Fruit fly (Drosophila melanogaster): ENCODE results near the gene tim.

tim gene

dm6 chr2L:3545033-3545666, 37.2 kb upstream of the tim start:
- TF ChIP-seq Xrp1 (GFP tag; IDR thresholded peaks at IDR 0.05) (peak; percentile 39; the same call in 1 of the 2 replicates), GATAe (GFP tag; conservative IDR thresholded peaks at IDR 0.05) (peak; percentile 84), zf30C (GFP tag; optimal IDR thresholded peaks at IDR 0.05) (no peak), Doc3 (GFP tag; IDR thresholded peaks at IDR 0.05; ENCODE audit: partially characterized antibody) (peak; percentile 60; the same call in 1 of the 3 replicates), CTCF (GFP tag; optimal IDR thresholded peaks at IDR 0.05) (peak; percentile 65), Dll (GFP tag; IDR thresholded peaks at IDR 0.05; ENCODE audit: partially characterized antibody) (peak; percentile 62; the same call in 3 of the 4 replicates), CG4424 (GFP tag; optimal IDR thresholded peaks at IDR 0.05) (no peak), da (GFP tag; optimal IDR thresholded peaks at IDR 0.05) (no peak), CG10979 (tag; optimal IDR thresholded peaks at IDR 0.05) (no peak), CG31224 (GFP tag; IDR thresholded peaks at IDR 0.05) (no peak), exex (tag; optimal IDR thresholded peaks at IDR 0.05) (peak; percentile 49), unpg (GFP tag; optimal IDR thresholded peaks at IDR 0.05) (no peak), CG10321 (GFP tag; IDR thresholded peaks at IDR 0.05) (peak; percentile 50), CG3995 (GFP tag; optimal IDR thresholded peaks at IDR 0.05) (no peak), Jarid2 (GFP tag; optimal IDR thresholded peaks at IDR 0.05) (peak; percentile 6), CG31441 (GFP tag; IDR thresholded peaks at IDR 0.05) (no peak), Taf1 (GFP tag; IDR thresholded peaks at IDR 0.05) (no peak), prd (optimal IDR thresholded peaks at IDR 0.05) (no peak), prd (GFP tag; IDR thresholded peaks at IDR 0.05) (no peak), Sry-δ (GFP tag; optimal IDR thresholded peaks at IDR 0.05) (no peak), CG5245 (GFP tag; optimal IDR thresholded peaks at IDR 0.05) (no peak), sug (tag; optimal IDR thresholded peaks at IDR 0.05) (peak; percentile 35), CG10543 (GFP tag; optimal IDR thresholded peaks at IDR 0.05) (no peak), h (optimal IDR thresholded peaks at IDR 0.05) (no peak), zen2 (GFP tag; IDR thresholded peaks at IDR 0.05; ENCODE audit: partially characterized antibody) (peak; percentile 86), crol (GFP tag; IDR thresholded peaks at IDR 0.05) (peak; percentile 87), CG3065 (GFP tag; optimal IDR thresholded peaks at IDR 0.05) (no peak), mld (GFP tag; IDR thresholded peaks at IDR 0.05; ENCODE audit: partially characterized antibody) (no peak), ken (GFP tag; IDR thresholded peaks at IDR 0.05) (no peak), CG12769 (tag; optimal IDR thresholded peaks at IDR 0.05) (no peak), CG7271 (tag; optimal IDR thresholded peaks at IDR 0.05) (no peak), Lpt (GFP tag; optimal IDR thresholded peaks at IDR 0.05) (no peak), Dad (GFP tag; optimal IDR thresholded peaks at IDR 0.05) (no peak), stwl (tag; optimal IDR thresholded peaks at IDR 0.05) (no peak), CG30431 (GFP tag; optimal IDR thresholded peaks at IDR 0.05) (no peak), z (GFP tag; IDR thresholded peaks at IDR 0.05) (peak; percentile 95), yki (optimal IDR thresholded peaks at IDR 0.05) (peak; percentile 95), gro (GFP tag; optimal IDR thresholded peaks at IDR 0.05) (no peak), dysf (GFP tag; IDR thresholded peaks at IDR 0.05) (no peak), Scr (GFP tag; IDR thresholded peaks at IDR 0.05; ENCODE audit: partially characterized antibody) (0 out of 2 replicates have a peak, but pooled peaks have one; percentile 19), BtbVII (GFP tag; optimal IDR thresholded peaks at IDR 0.05) (no peak), Med (GFP tag) (peak; percentile 79), CG3407 (GFP tag; optimal IDR thresholded peaks at IDR 0.05) (peak; percentile 100), CG14050 (GFP tag; IDR thresholded peaks at IDR 0.05) (no peak), ci (GFP tag; IDR thresholded peaks at IDR 0.05) (peak; percentile 39; the same call in 1 of the 3 replicates), Xbp1 (GFP tag; optimal IDR thresholded peaks at IDR 0.05) (no peak), CG5180 (GFP tag; optimal IDR thresholded peaks at IDR 0.05) (no peak), Blimp-1 (GFP tag; optimal IDR thresholded peaks at IDR 0.05) (no peak), Dbx (GFP tag; IDR thresholded peaks at IDR 0.05) (peak; percentile 41; the same call in 1 of the 3 replicates), twi (tag; optimal IDR thresholded peaks at IDR 0.05) (no peak), CG3838 (GFP tag; optimal IDR thresholded peaks at IDR 0.05) (no peak), CG9932 (GFP tag; IDR thresholded peaks at IDR 0.05) (peak; percentile 22; the same call in 1 of the 2 replicates)
